Worm (Caenorhabditis elegans) whole organism, L2 larva: Measurements from ENCODE around the gene C06E2.9.

Experiments used
- C34F6.9 ChIP-seq: fragments of 150-350 bp; optimal IDR thresholded peaks from 2 replicates; lab custom pipeline; 2014; ENCODE audit warnings: missing biosample characterization, missing genetic modification characterization
- F13H6.1 ChIP-seq: sonication (generic microtip); optimal IDR thresholded peaks from 2 replicates; lab custom pipeline; 2016; ENCODE audit warnings: missing genetic modification characterization, missing compliant biosample characterization
- R02D3.7 ChIP-seq: fragments of 150-350 bp; optimal IDR thresholded peaks from 2 replicates; lab custom pipeline; 2014; ENCODE audit warnings: missing biosample characterization, missing genetic modification characterization
- Y55F3AM.14 ChIP-seq: fragments of 200-800 bp; sonication (Bioruptor generic); optimal IDR thresholded peaks from 2 replicates; lab custom pipeline; 2018; ENCODE audit warnings: mild to moderate bottlenecking, missing genetic modification characterization, missing compliant biosample characterization
- alr-1 ChIP-seq: fragments of 150-350 bp; optimal IDR thresholded peaks from 2 replicates; lab custom pipeline; 2014; ENCODE audit warnings: missing biosample characterization, missing genetic modification characterization
- aly-2 ChIP-seq: fragments of 150-350 bp; optimal IDR thresholded peaks from 2 replicates; lab custom pipeline; 2014; ENCODE audit warnings: missing biosample characterization, missing genetic modification characterization
- ama-1 ChIP-seq: fragments of 150-350 bp; optimal IDR thresholded peaks from 2 replicates; lab custom pipeline; 2018; ENCODE audit warnings: inconsistent platforms
- blmp-1 ChIP-seq: sonication (generic microtip); optimal IDR thresholded peaks from 2 replicates; lab custom pipeline; 2017; ENCODE audit warnings: missing genetic modification characterization, mild to moderate bottlenecking, missing compliant biosample characterization, antibody characterized with exemption, moderate library complexity; ENCODE audit not compliant: insufficient read depth
- ceh-16 ChIP-seq: fragments of 150-350 bp; optimal IDR thresholded peaks from 2 replicates; lab custom pipeline; 2014; ENCODE audit warnings: missing biosample characterization, missing genetic modification characterization
- ceh-82 ChIP-seq: fragments of 150-350 bp; optimal IDR thresholded peaks from 2 replicates; lab custom pipeline; 2014; ENCODE audit warnings: missing biosample characterization, missing genetic modification characterization
- crh-2 ChIP-seq: sonication (generic microtip); optimal IDR thresholded peaks from 2 replicates; lab custom pipeline; 2017; ENCODE audit warnings: missing biosample characterization, missing genetic modification characterization
- dmd-4 ChIP-seq: sonication (generic microtip); optimal IDR thresholded peaks from 2 replicates; lab custom pipeline; 2017; ENCODE audit warnings: missing biosample characterization, missing genetic modification characterization
- elt-1 ChIP-seq: fragments of 150-350 bp; optimal IDR thresholded peaks from 2 replicates; lab custom pipeline; 2014; ENCODE audit warnings: missing biosample characterization, missing genetic modification characterization
- elt-3 ChIP-seq: sonication (generic microtip); optimal IDR thresholded peaks from 2 replicates; lab custom pipeline; 2017; ENCODE audit warnings: missing biosample characterization, missing genetic modification characterization
- lin-11 ChIP-seq: fragments of 150-350 bp; sonication (generic microtip); optimal IDR thresholded peaks from 2 replicates; lab custom pipeline; 2014; ENCODE audit warnings: missing biosample characterization, missing genetic modification characterization, inconsistent platforms, mixed read lengths
- lin-39 ChIP-seq: fragments of 150-350 bp; optimal IDR thresholded peaks from 2 replicates; lab custom pipeline; 2014; ENCODE audit warnings: missing biosample characterization, missing genetic modification reagents, missing genetic modification characterization
- lsy-2 ChIP-seq, 2 experiments: fragments of 150-350 bp in 1 of 2; sonication (generic microtip) in 1 of 2; optimal IDR thresholded peaks; 2 replicates each; lab custom pipeline; 2014 to 2017; ENCODE audit warnings: missing biosample characterization in 2 of 2, missing genetic modification characterization in 2 of 2
- mab-5 ChIP-seq: fragments of 150-350 bp; optimal IDR thresholded peaks from 2 replicates; lab custom pipeline; 2014; ENCODE audit warnings: missing biosample characterization, missing genetic modification characterization
- mbf-1 ChIP-seq: sonication (generic microtip); optimal IDR thresholded peaks from 2 replicates; lab custom pipeline; 2017; ENCODE audit warnings: missing biosample characterization, missing genetic modification characterization
- mdl-1 ChIP-seq, 2 experiments: fragments of 150-350 bp in 1 of 2; sonication (generic microtip) in 1 of 2; optimal IDR thresholded peaks; 2 replicates each; lab custom pipeline; 2017; ENCODE audit warnings: missing biosample characterization in 2 of 2, missing genetic modification characterization in 2 of 2
- nhr-11 ChIP-seq: fragments of 150-350 bp; optimal IDR thresholded peaks from 2 replicates; lab custom pipeline; 2014; ENCODE audit warnings: missing biosample characterization, missing genetic modification characterization
- nhr-12 ChIP-seq: fragments of 150-350 bp; optimal IDR thresholded peaks from 2 replicates; lab custom pipeline; 2014; ENCODE audit warnings: missing biosample characterization, missing genetic modification characterization
- nhr-129 ChIP-seq: fragments of 150-350 bp; optimal IDR thresholded peaks from 2 replicates; lab custom pipeline; 2014; ENCODE audit warnings: missing biosample characterization, missing genetic modification characterization
- nhr-21 ChIP-seq: fragments of 150-350 bp; optimal IDR thresholded peaks from 2 replicates; lab custom pipeline; 2014; ENCODE audit warnings: missing biosample characterization, missing genetic modification characterization
- nhr-25 ChIP-seq: fragments of 150-350 bp; sonication (generic microtip); optimal IDR thresholded peaks from 3 replicates; lab custom pipeline; 2014; ENCODE audit warnings: missing biosample characterization, missing genetic modification characterization
- nhr-6 ChIP-seq: fragments of 150-350 bp; optimal IDR thresholded peaks from 2 replicates; lab custom pipeline; 2014; ENCODE audit warnings: missing biosample characterization, missing genetic modification characterization
- sem-4 ChIP-seq: fragments of 150-350 bp; optimal IDR thresholded peaks from 2 replicates; lab custom pipeline; 2014; ENCODE audit warnings: missing biosample characterization, missing genetic modification reagents, missing genetic modification characterization
- skn-1 ChIP-seq: sonication (generic microtip); optimal IDR thresholded peaks from 2 replicates; lab custom pipeline; 2017; ENCODE audit warnings: missing biosample characterization, missing genetic modification characterization
- sma-3 ChIP-seq: sonication (generic microtip); optimal IDR thresholded peaks from 2 replicates; lab custom pipeline; 2016; ENCODE audit warnings: missing genetic modification reagents, missing genetic modification characterization, missing compliant biosample characterization
- sma-9 ChIP-seq, 2 experiments: fragments of 150-350 bp in 1 of 2; sonication (generic microtip) in 1 of 2; optimal IDR thresholded peaks; 2 replicates each; lab custom pipeline; 2014 to 2016; ENCODE audit warnings: missing genetic modification characterization in 2 of 2, mild to moderate bottlenecking in 1 of 2, missing biosample characterization in 1 of 2, missing compliant biosample characterization in 1 of 2, missing genetic modification reagents in 1 of 2, moderate library complexity in 1 of 2
- snpc-4 ChIP-seq: fragments of 150-350 bp; optimal IDR thresholded peaks from 2 replicates; lab custom pipeline; 2014; ENCODE audit warnings: missing biosample characterization, missing genetic modification characterization
- unc-39 ChIP-seq: fragments of 150-350 bp; optimal IDR thresholded peaks from 2 replicates; lab custom pipeline; 2014; ENCODE audit warnings: missing biosample characterization, missing genetic modification characterization
- ztf-1 ChIP-seq: fragments of 200-800 bp; sonication (Bioruptor generic); conservative IDR thresholded peaks from 2 replicates; pipeline ENCODE4 v1.3.6; 2022; ENCODE audit warnings: missing genetic modification characterization, missing compliant biosample characterization
- ztf-11 ChIP-seq: sonication (generic microtip); optimal IDR thresholded peaks from 2 replicates; lab custom pipeline; 2017; ENCODE audit warnings: missing biosample characterization, missing genetic modification characterization

Gene C06E2.9

ce11 chrX:8853524-8853923 is 7.5 kb upstream of the C06E2.9 start, which contains the start of gene sprp-4:
Gene sprp-4, minus strand, starts transcription at chrX:8853624.
- TF ChIP-seq dmd-4 (tag; lab: Kevin White, UChicago) (no peak), nhr-21 (tag; lab: Kevin White, UChicago) (no peak), nhr-129 (tag; lab: Kevin White, UChicago) (no peak), unc-39 (tag; lab: Kevin White, UChicago) (no peak), nhr-25 (tag; lab: Kevin White, UChicago) (no peak), Y55F3AM.14 (GFP tag; lab: Kevin White, UChicago) (no peak), crh-2 (no peak), lin-11 (tag; lab: Kevin White, UChicago) (no peak), lsy-2 (tag; optimal IDR thresholded peaks at IDR 0.05; lab: Kevin White, UChicago) (no peak), alr-1 (no peak), skn-1 (tag; lab: Kevin White, UChicago) (no peak), ceh-82 (tag; lab: Kevin White, UChicago) (no peak), snpc-4 (tag; lab: Kevin White, UChicago) (no peak), R02D3.7 (no peak), elt-3 (tag; lab: Kevin White, UChicago) (no peak), ama-1 (no peak), sem-4 (tag; lab: Kevin White, UChicago) (no peak), lin-39 (no peak), nhr-12 (no peak)
- TF ChIP-seq, all 48 proteins: peak for 0

DNA sequence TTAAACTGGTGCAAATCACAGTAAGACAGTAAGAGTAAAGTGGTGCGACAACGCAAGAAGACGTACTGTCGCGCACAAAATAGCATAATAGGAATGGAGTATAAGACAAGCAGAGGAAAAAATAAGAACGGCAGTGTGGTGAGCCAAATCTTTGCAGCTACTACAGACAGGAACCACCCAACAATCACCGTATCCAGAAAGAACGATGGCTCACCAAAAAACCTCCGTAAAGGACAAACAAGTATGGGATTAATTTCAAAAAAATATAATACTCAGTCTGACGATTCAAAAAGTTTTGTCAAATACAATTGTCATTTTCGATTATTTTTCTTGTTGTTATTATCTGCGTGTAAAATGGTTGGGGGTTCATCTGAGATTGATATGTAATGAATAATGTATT is 6.6 kb upstream of the C06E2.9 start:
- no peak for TF ChIP-seq nhr-21 (tag; lab: Kevin White, UChicago)
- TF ChIP-seq blmp-1 (tag; lab: Kevin White, UChicago), result no peak
- no peak for TF ChIP-seq F13H6.1 (tag; lab: Kevin White, UChicago)
- TF ChIP-seq, all 48 proteins: peak for 0

- TF ChIP-seq elt-1 (tag; lab: Kevin White, UChicago) (peak; percentile 90), aly-2 (tag; lab: Kevin White, UChicago) (no peak)
Observed at ce11 chrX:8857904-8858612, 3.0 kb upstream of the C06E2.9 start, which contains the start of gene C06E2.5. Gene C06E2.5, minus strand, starts transcription at chrX:8857954.

DNA sequence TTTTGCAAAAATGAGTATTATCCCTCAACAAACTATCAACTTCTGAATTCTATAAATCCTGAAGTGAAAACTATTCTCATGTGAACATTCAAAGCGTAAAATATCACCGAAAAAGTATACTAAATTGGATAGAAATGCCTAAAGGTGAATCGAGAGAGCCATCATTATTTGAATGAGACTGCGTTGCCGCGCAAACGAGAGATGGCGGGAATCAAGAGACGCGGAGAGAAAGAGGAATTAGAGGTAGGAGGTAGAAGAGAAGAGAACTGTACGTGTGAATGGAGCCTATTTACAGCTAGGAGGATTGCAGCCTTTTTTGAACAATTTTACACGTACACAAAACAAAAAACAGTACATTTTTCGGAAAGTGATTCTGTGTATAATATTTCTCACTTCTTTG is 1.5 kb upstream of the C06E2.9 start:
- no peak for TF ChIP-seq blmp-1 (tag; lab: Kevin White, UChicago)
- no peak for TF ChIP-seq C34F6.9 (tag; lab: Kevin White, UChicago)
- TF ChIP-seq mab-5 (tag; lab: Kevin White, UChicago), result no peak
- no peak for TF ChIP-seq ztf-11 (tag; lab: Kevin White, UChicago)
- TF ChIP-seq sma-9 (GFP tag; optimal IDR thresholded peaks at IDR 0.05; lab: Kevin White, UChicago), result no peak
- no peak for TF ChIP-seq sma-9 (tag; optimal IDR thresholded peaks at IDR 0.05; lab: Kevin White, UChicago)
- TF ChIP-seq sma-3, result no peak
- TF ChIP-seq ama-1, result no peak
- no peak for TF ChIP-seq ceh-82 (tag; lab: Kevin White, UChicago)
- no peak for TF ChIP-seq ceh-16 (tag; lab: Kevin White, UChicago)
- no peak for TF ChIP-seq alr-1
- TF ChIP-seq ztf-1 (GFP tag; lab: Robert Waterston, UW), result no peak
- no peak for TF ChIP-seq mbf-1 (tag; lab: Kevin White, UChicago)
- no peak for TF ChIP-seq elt-3 (tag; lab: Kevin White, UChicago)
- no peak for TF ChIP-seq nhr-129 (tag; lab: Kevin White, UChicago)
- no peak for TF ChIP-seq nhr-11 (tag; lab: Kevin White, UChicago)
- no peak for TF ChIP-seq Y55F3AM.14 (GFP tag; lab: Kevin White, UChicago)
- no peak for TF ChIP-seq nhr-25 (tag; lab: Kevin White, UChicago)

DNA sequence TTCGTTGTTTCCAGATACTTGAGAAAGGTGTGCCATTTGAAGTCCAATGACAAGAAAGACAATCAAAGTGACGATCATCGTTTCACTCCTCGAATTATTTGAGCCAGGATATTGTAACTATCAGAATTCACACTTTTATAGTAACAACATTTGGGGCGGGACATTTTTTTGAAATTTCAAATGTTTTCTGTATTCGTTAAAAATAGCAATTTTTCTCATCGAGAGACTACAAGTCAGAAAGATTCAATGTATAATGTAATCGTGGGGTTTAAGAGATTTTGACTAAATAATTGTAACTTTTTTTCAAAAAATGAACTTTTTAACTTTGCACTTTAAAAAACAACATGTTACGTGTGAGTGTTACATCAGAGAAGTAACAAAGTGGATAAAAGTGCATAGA is 5.5 kb downstream of the C06E2.9 start, which contains the start of gene ins-9:
Gene ins-9 (minus strand): TSS at position 101 of the 400 bp plus-strand sequence.
- TF ChIP-seq Y55F3AM.14 (GFP tag; lab: Kevin White, UChicago) (no peak), mdl-1 (tag; optimal IDR thresholded peaks at IDR 0.05; lab: Kevin White, UChicago) (no peak), nhr-12 (no peak), elt-3 (tag; lab: Kevin White, UChicago) (no peak), nhr-6 (no peak), ceh-16 (tag; lab: Kevin White, UChicago) (no peak), mab-5 (tag; lab: Kevin White, UChicago) (no peak), sma-9 (GFP tag; optimal IDR thresholded peaks at IDR 0.05; lab: Kevin White, UChicago) (no peak), sma-9 (tag; optimal IDR thresholded peaks at IDR 0.05; lab: Kevin White, UChicago) (no peak), aly-2 (tag; lab: Kevin White, UChicago) (no peak), ztf-1 (GFP tag; lab: Robert Waterston, UW) (no peak), dmd-4 (tag; lab: Kevin White, UChicago) (no peak), sma-3 (no peak), mbf-1 (tag; lab: Kevin White, UChicago) (no peak), lin-39 (no peak)
- TF ChIP-seq, all 48 proteins: peak for 0
